Fruit fly (Drosophila melanogaster) whole organism, wandering third instar larva: ENCODE results near the gene knk.

Experiments used
- CG32264 ChIP-seq: fragments of 200-800 bp; sonication (Bioruptor generic); optimal IDR thresholded peaks from 2 replicates; lab custom pipeline; 2016; ENCODE audit warnings: missing biosample characterization, missing genetic modification characterization
- CrebA ChIP-seq: fragments of 200-800 bp; sonication (Bioruptor generic); optimal IDR thresholded peaks from 2 replicates; lab custom pipeline; 2016; ENCODE audit warnings: missing biosample characterization, mild to moderate bottlenecking, missing genetic modification characterization, borderline replicate concordance
- Dfd ChIP-seq: fragments of >200 bp; optimal IDR thresholded peaks from 2 replicates; lab custom pipeline; 2017; ENCODE audit warnings: missing biosample characterization, missing genetic modification characterization
- Dif ChIP-seq: fragments of 200-275, 200-300 bp; sonication (Bioruptor generic); optimal IDR thresholded peaks from 2 replicates; lab custom pipeline; 2018; ENCODE audit warnings: missing biosample characterization, missing genetic modification characterization; ENCODE audit not compliant: partially characterized antibody
- HLH106 ChIP-seq: fragments of 200-800 bp; optimal IDR thresholded peaks from 3 replicates; lab custom pipeline; 2019; ENCODE audit warnings: missing biosample characterization, mild to moderate bottlenecking, missing genetic modification characterization, moderate library complexity
- Hnf4 ChIP-seq: fragments of 200-800 bp; sonication (Bioruptor generic); optimal IDR thresholded peaks from 2 replicates; lab custom pipeline; 2016; ENCODE audit warnings: missing biosample characterization, mild to moderate bottlenecking, missing genetic modification characterization
- Hr78 ChIP-seq: fragments of >200 bp; optimal IDR thresholded peaks from 2 replicates; lab custom pipeline; 2017; ENCODE audit warnings: missing biosample characterization, missing genetic modification characterization
- Hr83 ChIP-seq: fragments of 200-300 bp; sonication (Bioruptor generic); optimal IDR thresholded peaks from 2 replicates; lab custom pipeline; 2016; ENCODE audit warnings: missing biosample characterization, mild to moderate bottlenecking, missing genetic modification characterization, moderate library complexity; ENCODE audit not compliant: poor library complexity, severe bottlenecking
- Jra ChIP-seq: sonication (Bioruptor generic); optimal IDR thresholded peaks from 2 replicates; lab custom pipeline; 2016; ENCODE audit warnings: missing biosample characterization, missing genetic modification characterization
- Mio ChIP-seq: sonication (Bioruptor generic); optimal IDR thresholded peaks from 2 replicates; lab custom pipeline; 2016; ENCODE audit warnings: missing biosample characterization, missing genetic modification characterization
- N ChIP-seq: fragments of >200 bp; optimal IDR thresholded peaks from 2 replicates; lab custom pipeline; 2018; ENCODE audit warnings: missing biosample characterization, missing external identifiers, missing genetic modification characterization
- OdsH ChIP-seq: fragments of 200-800 bp; sonication (Bioruptor generic); optimal IDR thresholded peaks from 2 replicates; lab custom pipeline; 2016; ENCODE audit warnings: missing biosample characterization, mild to moderate bottlenecking, missing genetic modification characterization
- Rel ChIP-seq, 2 experiments: fragments of 200-800 bp; sonication (Bioruptor generic) in 1 of 2; optimal IDR thresholded peaks; 2 replicates in 1 of 2; 3 replicates in 1 of 2; lab custom pipeline; 2016 to 2019; ENCODE audit warnings: mild to moderate bottlenecking in 2 of 2, missing biosample characterization in 2 of 2, missing genetic modification characterization in 2 of 2, moderate library complexity in 1 of 2
- Vsx2 ChIP-seq: fragments of 200-300, 225-300 bp; sonication (Bioruptor generic); optimal IDR thresholded peaks from 2 replicates; lab custom pipeline; 2018; ENCODE audit warnings: missing biosample characterization, missing genetic modification characterization; ENCODE audit not compliant: partially characterized antibody
- br ChIP-seq: fragments of 200-800 bp; sonication (Bioruptor generic); optimal IDR thresholded peaks from 2 replicates; lab custom pipeline; 2016; ENCODE audit warnings: missing biosample characterization, missing genetic modification characterization
- dl ChIP-seq, 2 experiments: fragments of 175-275, 200-275 bp in 1 of 2; fragments of 200-275 bp in 1 of 2; sonication (Bioruptor generic); optimal IDR thresholded peaks; lab custom pipeline; 2018; ENCODE audit warnings: mild to moderate bottlenecking in 2 of 2, missing biosample characterization in 2 of 2, missing genetic modification characterization in 2 of 2, moderate library complexity in 2 of 2; ENCODE audit not compliant: partially characterized antibody in 2 of 2, insufficient read depth in 1 of 2
- dmrt93B ChIP-seq: fragments of 200-800 bp; sonication (Bioruptor generic); optimal IDR thresholded peaks from 2 replicates; lab custom pipeline; 2018; ENCODE audit warnings: missing biosample characterization, mild to moderate bottlenecking, missing genetic modification characterization
- dsf ChIP-seq: sonication (Bioruptor generic); optimal IDR thresholded peaks from 2 replicates; lab custom pipeline; 2016; ENCODE audit warnings: missing biosample characterization, missing genetic modification characterization, borderline replicate concordance
- foxo ChIP-seq, 2 experiments: fragments of 200-800 bp; sonication (Bioruptor generic); optimal IDR thresholded peaks; 2 replicates in 1 of 2; 3 replicates in 1 of 2; lab custom pipeline; 2016 to 2017; ENCODE audit warnings: missing biosample characterization in 2 of 2, missing genetic modification characterization in 2 of 2
- fru ChIP-seq: fragments of 200-800 bp; sonication (Bioruptor generic); optimal IDR thresholded peaks from 3 replicates; lab custom pipeline; 2016; ENCODE audit warnings: missing biosample characterization, mild to moderate bottlenecking, missing genetic modification characterization
- h ChIP-seq: fragments of 200-800 bp; sonication (Bioruptor generic); optimal IDR thresholded peaks from 3 replicates; lab custom pipeline; 2016; ENCODE audit warnings: missing biosample characterization, mild to moderate bottlenecking, missing genetic modification characterization
- lola ChIP-seq: fragments of >200 bp; optimal IDR thresholded peaks from 2 replicates; lab custom pipeline; 2017; ENCODE audit warnings: missing biosample characterization, missing genetic modification characterization
- pan ChIP-seq: fragments of >200 bp; optimal IDR thresholded peaks from 2 replicates; lab custom pipeline; 2017
- psq ChIP-seq: fragments of 200-800 bp; sonication (Bioruptor generic); optimal IDR thresholded peaks from 3 replicates; lab custom pipeline; 2017; ENCODE audit warnings: missing biosample characterization, mild to moderate bottlenecking, missing genetic modification characterization, moderate library complexity
- rgr ChIP-seq: fragments of 200-800 bp; sonication (Bioruptor generic); optimal IDR thresholded peaks from 3 replicates; lab custom pipeline; 2016; ENCODE audit warnings: missing biosample characterization, mild to moderate bottlenecking, missing genetic modification characterization
- sage ChIP-seq: fragments of 200-800 bp; sonication (Bioruptor generic); optimal IDR thresholded peaks from 2 replicates; lab custom pipeline; 2016; ENCODE audit warnings: missing biosample characterization, mild to moderate bottlenecking, missing genetic modification characterization
- sv ChIP-seq: fragments of 200-800 bp; sonication (Bioruptor generic); optimal IDR thresholded peaks from 3 replicates; lab custom pipeline; 2016; ENCODE audit warnings: missing biosample characterization, missing genetic modification characterization
- tai ChIP-seq: sonication (Bioruptor generic); optimal IDR thresholded peaks from 2 replicates; lab custom pipeline; 2016; ENCODE audit warnings: missing biosample characterization, missing genetic modification characterization
- usp ChIP-seq: fragments of >200 bp; optimal IDR thresholded peaks from 2 replicates; lab custom pipeline; 2017; ENCODE audit warnings: missing biosample characterization, missing genetic modification characterization

Gene knk

dm6 chr3R:10124764-10125163 is 700 bp downstream of the knk start:
- TF ChIP-seq pan (lab: Kevin White, UChicago) (no peak), foxo (GFP tag; optimal IDR thresholded peaks at IDR 0.05; lab: Kevin White, UChicago) (no peak), lola (GFP tag; lab: Kevin White, UChicago) (no peak), usp (GFP tag; lab: Kevin White, UChicago) (no peak), sage (GFP tag; lab: Kevin White, UChicago) (no peak), dl (GFP tag; optimal IDR thresholded peaks at IDR 0.05; lab: Kevin White, UChicago; ENCODE audit: insufficient read depth in 1 of 2, partially characterized antibody in 2 of 2) (no peak), dsf (GFP tag; lab: Kevin White, UChicago) (no peak), Mio (GFP tag; lab: Kevin White, UChicago) (no peak), Rel (GFP tag; optimal IDR thresholded peaks at IDR 0.05; lab: Kevin White, UChicago) (no peak), Rel (tag; optimal IDR thresholded peaks at IDR 0.05; lab: Kevin White, UChicago) (no peak), N (GFP tag; lab: Kevin White, UChicago) (no peak), Dif (no peak)

DNA sequence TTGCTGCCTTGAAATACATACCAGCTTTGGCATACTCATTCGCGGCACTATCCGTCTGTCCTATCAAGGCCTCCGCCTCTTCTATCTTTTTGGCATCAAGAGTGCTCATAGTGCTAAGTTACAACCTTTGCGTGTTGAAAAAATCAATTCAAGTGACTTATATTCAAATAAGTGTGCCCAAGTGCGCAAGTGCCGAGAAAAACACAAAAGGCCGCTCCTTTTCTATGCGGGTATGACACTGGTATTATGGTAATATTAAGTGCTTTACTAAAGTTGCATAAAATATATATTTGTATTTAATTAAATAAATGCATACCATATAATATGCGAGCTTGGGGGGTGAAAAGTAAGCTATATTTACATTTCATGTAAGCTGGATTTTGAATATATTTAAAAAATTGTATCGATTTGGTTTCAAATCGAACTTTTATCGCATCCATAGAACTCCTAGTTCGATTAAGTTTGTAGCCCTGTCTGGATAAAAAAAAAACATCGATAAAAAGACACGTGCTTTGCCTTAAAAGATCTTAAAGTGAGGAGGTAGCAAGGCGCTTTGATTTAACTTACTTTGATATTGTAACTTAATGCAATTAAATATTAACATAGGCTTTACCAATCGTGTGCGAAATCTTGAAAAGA is 4.1 kb downstream of the knk start, which contains the start of the genes gammaSnap2 and ATPsynepsilonL:
TSS of gene gammaSnap2 (minus strand) at position 135 of the 639 bp plus-strand sequence.
TSS of gene ATPsynepsilonL (plus strand) at position 508 of the 639 bp plus-strand sequence.
- TF ChIP-seq dl (GFP tag; optimal IDR thresholded peaks at IDR 0.05; lab: Kevin White, UChicago; ENCODE audit: insufficient read depth in 1 of 2, partially characterized antibody in 2 of 2), result no peak
- TF ChIP-seq Jra, result no peak
- no peak for TF ChIP-seq Vsx2 (GFP tag; lab: Kevin White, UChicago)
- no peak for TF ChIP-seq foxo (GFP tag; optimal IDR thresholded peaks at IDR 0.05; lab: Kevin White, UChicago)
- TF ChIP-seq Hr78 (GFP tag; lab: Kevin White, UChicago), result no peak
- TF ChIP-seq Hr83 (GFP tag; lab: Kevin White, UChicago), result no peak

DNA sequence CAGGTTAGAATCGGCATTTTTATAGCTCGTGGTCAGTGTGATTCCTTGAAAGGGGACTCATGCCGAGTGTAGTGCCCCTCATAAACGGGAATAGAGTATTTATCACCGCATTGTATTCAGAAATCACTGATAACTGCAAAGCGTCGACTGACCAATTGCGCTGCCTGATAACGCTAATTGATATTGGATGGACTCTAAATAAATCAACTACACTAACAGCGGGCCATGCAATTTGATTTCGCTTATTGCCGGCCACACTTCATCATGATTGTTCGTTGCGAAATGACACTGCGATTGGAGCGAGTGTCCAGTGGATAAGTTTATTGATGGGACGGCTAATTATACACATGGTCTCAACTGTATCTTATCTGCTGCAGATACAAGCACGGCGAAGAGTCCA is 5.9 kb downstream of the knk start:
- TF ChIP-seq CrebA (GFP tag; lab: Kevin White, UChicago) (no peak), OdsH (GFP tag; lab: Kevin White, UChicago) (no peak), h (GFP tag; lab: Kevin White, UChicago) (peak; percentile 62), Hnf4 (no peak), Rel (GFP tag; optimal IDR thresholded peaks at IDR 0.05; lab: Kevin White, UChicago) (no peak), Rel (tag; optimal IDR thresholded peaks at IDR 0.05; lab: Kevin White, UChicago) (peak; percentile 60), Vsx2 (GFP tag; lab: Kevin White, UChicago) (peak; percentile 59)

dm6 chr3R:10115797-10116196 is 9.7 kb downstream of the knk start:
- TF ChIP-seq br (GFP tag; lab: Kevin White, UChicago) (no peak), OdsH (GFP tag; lab: Kevin White, UChicago) (no peak), Dif (no peak), sv (GFP tag; lab: Kevin White, UChicago) (no peak), Vsx2 (GFP tag; lab: Kevin White, UChicago) (no peak), Hr78 (GFP tag; lab: Kevin White, UChicago) (no peak), dl (GFP tag; optimal IDR thresholded peaks at IDR 0.05; lab: Kevin White, UChicago; ENCODE audit: insufficient read depth in 1 of 2, partially characterized antibody in 2 of 2) (no peak), psq (GFP tag; lab: Kevin White, UChicago) (no peak), dmrt93B (GFP tag; lab: Kevin White, UChicago) (no peak), CG32264 (GFP tag; lab: Kevin White, UChicago) (no peak), Hr83 (GFP tag; lab: Kevin White, UChicago) (no peak), Jra (no peak), Dfd (no peak), rgr (GFP tag; lab: Kevin White, UChicago) (no peak), CrebA (GFP tag; lab: Kevin White, UChicago) (no peak), HLH106 (no peak), usp (GFP tag; lab: Kevin White, UChicago) (no peak), tai (no peak), fru (GFP tag; lab: Kevin White, UChicago) (no peak)
